Worm (Caenorhabditis elegans) whole organism, L4/young adult: ENCODE results near the gene rnp-3.

ENCODE experiments used
- W03F9.2 ChIP-seq: fragments of 150-350 bp; optimal IDR thresholded peaks from 2 replicates; lab custom pipeline; 2014; ENCODE audit warnings: missing biosample characterization, missing genetic modification characterization
- dao-5 ChIP-seq: sonication (generic microtip); optimal IDR thresholded peaks from 2 replicates; lab custom pipeline; 2016; ENCODE audit warnings: missing genotype, missing genetic modification characterization, moderate library complexity, missing compliant biosample characterization
- him-1 ChIP-seq: sonication (generic microtip); optimal IDR thresholded peaks from 2 replicates; lab custom pipeline; 2016; ENCODE audit warnings: missing genotype, missing genetic modification reagents, missing genetic modification characterization, missing compliant biosample characterization

The rnp-3 gene

ce11 chrIV:4209084-4209483, 35.2 kb downstream of the rnp-3 start:
- TF ChIP-seq him-1 (tag; lab: Kevin White, UChicago) (no peak), W03F9.2 (tag; lab: Kevin White, UChicago) (no peak), dao-5 (no peak)

ce11 chrIV:4210868-4211267, 37.0 kb downstream of the rnp-3 start:
- TF ChIP-seq W03F9.2 (tag; lab: Kevin White, UChicago) (no peak), him-1 (tag; lab: Kevin White, UChicago) (peak; percentile 27), dao-5 (no peak)

ce11 chrIV:4212733-4213132, 38.8 kb downstream of the rnp-3 start:
- no peak for TF ChIP-seq W03F9.2 (tag; lab: Kevin White, UChicago)
- no peak for TF ChIP-seq him-1 (tag; lab: Kevin White, UChicago)
- TF ChIP-seq dao-5, result no peak

- TF ChIP-seq him-1 (tag; lab: Kevin White, UChicago) (peak; percentile 20), dao-5 (no peak)
These were observed 41.5 kb downstream of the rnp-3 start for ce11 chrIV:4215349-4215748.

- no peak for TF ChIP-seq him-1 (tag; lab: Kevin White, UChicago)
- TF ChIP-seq W03F9.2 (tag; lab: Kevin White, UChicago), result no peak
- TF ChIP-seq dao-5, result no peak
These were observed 42.4 kb downstream of the rnp-3 start for ce11 chrIV:4216099-4216894.

ce11 chrIV:4218276-4218675, 44.4 kb downstream of the rnp-3 start:
- TF ChIP-seq W03F9.2 (tag; lab: Kevin White, UChicago) (no peak), dao-5 (no peak), him-1 (tag; lab: Kevin White, UChicago) (no peak)

ce11 chrIV:4219983-4220382, 46.1 kb downstream of the rnp-3 start, which contains the start of gene F30B5.11:
Gene F30B5.11 (minus strand): TSS chrIV:4220083.
- TF ChIP-seq him-1 (tag; lab: Kevin White, UChicago) (no peak), dao-5 (no peak), W03F9.2 (tag; lab: Kevin White, UChicago) (no peak)

- TF ChIP-seq W03F9.2 (tag; lab: Kevin White, UChicago), result no peak
- TF ChIP-seq dao-5, result no peak
These were observed 52.0 kb downstream of the rnp-3 start, which contains the start of gene srbc-71 for ce11 chrIV:4225851-4226250. Gene srbc-71 (minus strand): TSS chrIV:4225951.
